Worm (Caenorhabditis elegans) whole organism, L3 larva: Measurements from ENCODE around the gene C06C6.9.

Experiments
- R02D3.7 ChIP-seq: fragments of 150-350 bp; optimal IDR thresholded peaks from 2 replicates; lab custom pipeline; 2014; ENCODE audit warnings: missing biosample characterization, missing genetic modification characterization
- aly-2 ChIP-seq: fragments of 150-350 bp; optimal IDR thresholded peaks from 2 replicates; lab custom pipeline; 2014; ENCODE audit warnings: missing biosample characterization, missing genetic modification characterization
- ama-1 ChIP-seq: fragments of 150-350 bp; optimal IDR thresholded peaks from 2 replicates; lab custom pipeline; 2018
- ceh-16 ChIP-seq: sonication (generic microtip); optimal IDR thresholded peaks from 2 replicates; lab custom pipeline; 2017; ENCODE audit warnings: missing biosample characterization, missing genetic modification characterization
- ceh-28 ChIP-seq: fragments of 150-350 bp; optimal IDR thresholded peaks from 2 replicates; lab custom pipeline; 2014; ENCODE audit warnings: missing biosample characterization, missing genetic modification reagents, missing genetic modification characterization
- ceh-82 ChIP-seq: fragments of 150-350 bp; optimal IDR thresholded peaks from 2 replicates; lab custom pipeline; 2014; ENCODE audit warnings: missing biosample characterization, missing genetic modification characterization
- ceh-9 ChIP-seq: sonication (generic microtip); optimal IDR thresholded peaks from 2 replicates; lab custom pipeline; 2018; ENCODE audit warnings: missing biosample characterization, missing genetic modification characterization
- egl-27 ChIP-seq: sonication (generic microtip); optimal IDR thresholded peaks from 4 replicates; lab custom pipeline; 2017; ENCODE audit warnings: missing biosample characterization, missing genetic modification reagents, missing genetic modification characterization
- egl-5 ChIP-seq: fragments of 150-350 bp; optimal IDR thresholded peaks from 2 replicates; lab custom pipeline; 2017; ENCODE audit warnings: missing biosample characterization, missing genetic modification reagents, missing genetic modification characterization, inconsistent platforms
- elt-2 ChIP-seq: sonication (generic microtip); optimal IDR thresholded peaks from 2 replicates; lab custom pipeline; 2016; ENCODE audit warnings: missing genetic modification reagents, mild to moderate bottlenecking, missing genetic modification characterization, missing compliant biosample characterization
- eor-1 ChIP-seq, 2 experiments: fragments of 150-350 bp; optimal IDR thresholded peaks; 2 replicates each; lab custom pipeline; 2014 to 2018; ENCODE audit warnings: missing biosample characterization in 2 of 2, missing genetic modification characterization in 2 of 2
- fkh-10 ChIP-seq: sonication (generic microtip); optimal IDR thresholded peaks from 2 replicates; lab custom pipeline; 2017; ENCODE audit warnings: missing biosample characterization, missing genetic modification reagents, missing genetic modification characterization
- fos-1 ChIP-seq: fragments of 150-350 bp; optimal IDR thresholded peaks from 2 replicates; lab custom pipeline; 2014; ENCODE audit warnings: missing biosample characterization, missing genetic modification characterization
- hmg-11 ChIP-seq: sonication (generic microtip); optimal IDR thresholded peaks from 2 replicates; lab custom pipeline; 2016; ENCODE audit warnings: missing genetic modification characterization, missing compliant biosample characterization
- lin-15B ChIP-seq: fragments of 150-350 bp; optimal IDR thresholded peaks from 2 replicates; lab custom pipeline; 2014; ENCODE audit warnings: missing biosample characterization, missing genetic modification characterization
- lin-39 ChIP-seq: fragments of 150-350 bp; optimal IDR thresholded peaks from 2 replicates; lab custom pipeline; 2018; ENCODE audit warnings: missing biosample characterization, missing genetic modification reagents, missing genetic modification characterization
- lsy-12 ChIP-seq: sonication (generic microtip); optimal IDR thresholded peaks from 2 replicates; lab custom pipeline; 2016; ENCODE audit warnings: mild to moderate bottlenecking, missing genetic modification characterization, missing compliant biosample characterization
- mdl-1 ChIP-seq: fragments of 150-350 bp; optimal IDR thresholded peaks from 2 replicates; lab custom pipeline; 2014; ENCODE audit warnings: missing biosample characterization, missing genetic modification characterization
- mml-1 ChIP-seq: fragments of 150-350 bp; sonication (generic microtip); optimal IDR thresholded peaks from 3 replicates; lab custom pipeline; 2014; ENCODE audit warnings: missing biosample characterization, missing genetic modification characterization
- nhr-12 ChIP-seq: fragments of 150-350 bp; optimal IDR thresholded peaks from 2 replicates; lab custom pipeline; 2014; ENCODE audit warnings: missing biosample characterization, missing genetic modification characterization
- nhr-23 ChIP-seq: fragments of 150-350 bp; optimal IDR thresholded peaks from 2 replicates; lab custom pipeline; 2014; ENCODE audit warnings: missing biosample characterization, missing genetic modification reagents, missing genetic modification characterization
- nhr-237 ChIP-seq: fragments of 150-350 bp; optimal IDR thresholded peaks from 2 replicates; lab custom pipeline; 2014; ENCODE audit warnings: missing biosample characterization, missing genetic modification characterization
- nhr-25 ChIP-seq: sonication (generic microtip); optimal IDR thresholded peaks from 2 replicates; lab custom pipeline; 2017; ENCODE audit warnings: missing biosample characterization, missing genetic modification characterization
- nhr-28 ChIP-seq: fragments of 150-350 bp; optimal IDR thresholded peaks from 2 replicates; lab custom pipeline; 2014; ENCODE audit warnings: missing biosample characterization, missing genetic modification characterization
- nhr-43 ChIP-seq: sonication (generic microtip); optimal IDR thresholded peaks from 2 replicates; lab custom pipeline; 2016; ENCODE audit warnings: mild to moderate bottlenecking, missing genetic modification characterization, missing compliant biosample characterization; ENCODE audit not compliant: poor library complexity, severe bottlenecking
- nhr-67 ChIP-seq: fragments of 150-350 bp; optimal IDR thresholded peaks from 2 replicates; lab custom pipeline; 2014; ENCODE audit warnings: missing biosample characterization, missing genetic modification characterization
- nhr-76 ChIP-seq: fragments of 150-350 bp; sonication (generic microtip); optimal IDR thresholded peaks from 5 replicates; lab custom pipeline; 2014; ENCODE audit warnings: missing biosample characterization, missing genetic modification characterization
- nhr-77 ChIP-seq: fragments of 150-350 bp; optimal IDR thresholded peaks from 2 replicates; lab custom pipeline; 2014; ENCODE audit warnings: missing biosample characterization, missing genetic modification characterization
- pha-4 ChIP-seq: fragments of 150-350 bp; optimal IDR thresholded peaks from 2 replicates; lab custom pipeline; 2014; ENCODE audit warnings: missing biosample characterization, missing genetic modification reagents, missing genetic modification characterization
- pqm-1 ChIP-seq: fragments of 150-350 bp; optimal IDR thresholded peaks from 2 replicates; lab custom pipeline; 2017; ENCODE audit warnings: missing biosample characterization, missing genetic modification characterization, inconsistent platforms
- sea-2 ChIP-seq: fragments of 150-350 bp; sonication (generic microtip); optimal IDR thresholded peaks from 4 replicates; lab custom pipeline; 2014; ENCODE audit warnings: missing biosample characterization, missing genetic modification reagents, missing genetic modification characterization
- skn-1 ChIP-seq: fragments of 150-350 bp; optimal IDR thresholded peaks from 2 replicates; lab custom pipeline; 2014; ENCODE audit warnings: missing biosample characterization, missing genetic modification characterization
- unc-39 ChIP-seq: sonication (generic microtip); optimal IDR thresholded peaks from 4 replicates; lab custom pipeline; 2017; ENCODE audit warnings: missing biosample characterization, missing genetic modification characterization
- unc-62 ChIP-seq: fragments of 150-350 bp; sonication (generic microtip); optimal IDR thresholded peaks from 4 replicates; lab custom pipeline; 2014; ENCODE audit warnings: missing biosample characterization, missing genetic modification reagents, missing genetic modification characterization
- ztf-11 ChIP-seq: fragments of 150-350 bp; optimal IDR thresholded peaks from 2 replicates; lab custom pipeline; 2014; ENCODE audit warnings: missing biosample characterization, missing genetic modification characterization
- ztf-4 ChIP-seq: fragments of 150-350 bp; optimal IDR thresholded peaks from 2 replicates; lab custom pipeline; 2014; ENCODE audit warnings: missing biosample characterization, missing genetic modification characterization

Gene C06C6.9

ce11 chrV:16024917-16025316 lies 28.4 kb upstream of the C06C6.9 start:
- TF ChIP-seq unc-62 (GFP tag; lab: Kevin White, UChicago) (no peak), pha-4 (tag; lab: Kevin White, UChicago) (no peak), fos-1 (tag; lab: Kevin White, UChicago) (no peak), mdl-1 (tag; lab: Kevin White, UChicago) (no peak), nhr-77 (tag; lab: Kevin White, UChicago) (no peak), lin-39 (tag; lab: Kevin White, UChicago) (no peak), nhr-28 (tag; lab: Kevin White, UChicago) (no peak), nhr-237 (tag; lab: Kevin White, UChicago) (no peak), ceh-28 (tag; lab: Kevin White, UChicago) (no peak)

ce11 chrV:16024300-16024699 lies 27.7 kb upstream of the C06C6.9 start, which contains the start of gene T10C6.6:
Gene T10C6.6 (plus strand): TSS chrV:16024326.
- TF ChIP-seq ceh-16 (tag; lab: Kevin White, UChicago), result no peak
- TF ChIP-seq unc-39 (tag; lab: Kevin White, UChicago), result no peak
- TF ChIP-seq eor-1 (tag; optimal IDR thresholded peaks at IDR 0.05; lab: Kevin White, UChicago), result no peak
- TF ChIP-seq hmg-11 (tag; lab: Kevin White, UChicago), result no peak
- no peak for TF ChIP-seq ceh-28 (tag; lab: Kevin White, UChicago)
- no peak for TF ChIP-seq lsy-12 (tag; lab: Kevin White, UChicago)
- no peak for TF ChIP-seq mml-1 (tag; lab: Kevin White, UChicago)
- TF ChIP-seq ama-1, result no peak
- no peak for TF ChIP-seq nhr-43 (tag; lab: Kevin White, UChicago)
- no peak for TF ChIP-seq nhr-28 (tag; lab: Kevin White, UChicago)
- no peak for TF ChIP-seq nhr-25 (tag; lab: Kevin White, UChicago)
- no peak for TF ChIP-seq lin-39 (tag; lab: Kevin White, UChicago)
- TF ChIP-seq fkh-10 (GFP tag; lab: Kevin White, UChicago), result no peak
- TF ChIP-seq ceh-9 (tag; lab: Kevin White, UChicago), result no peak

- TF ChIP-seq nhr-12 (tag; lab: Kevin White, UChicago) (no peak), ceh-16 (tag; lab: Kevin White, UChicago) (no peak), hmg-11 (tag; lab: Kevin White, UChicago) (no peak), nhr-43 (tag; lab: Kevin White, UChicago) (no peak), ceh-9 (tag; lab: Kevin White, UChicago) (no peak), unc-39 (tag; lab: Kevin White, UChicago) (no peak)
These were observed 27.0 kb upstream of the C06C6.9 start for ce11 chrV:16023559-16023958.

ce11 chrV:16023051-16023450 lies 26.5 kb upstream of the C06C6.9 start, which contains the start of gene cwc-15:
Gene cwc-15 (plus strand): TSS chrV:16023351.
- TF ChIP-seq aly-2 (no peak), eor-1 (tag; optimal IDR thresholded peaks at IDR 0.05; lab: Kevin White, UChicago) (no peak), egl-27 (no peak), ceh-82 (tag; lab: Kevin White, UChicago) (no peak), R02D3.7 (tag; lab: Kevin White, UChicago) (no peak), lsy-12 (tag; lab: Kevin White, UChicago) (no peak), lin-15B (tag; lab: Kevin White, UChicago) (no peak), pqm-1 (no peak), ceh-28 (tag; lab: Kevin White, UChicago) (no peak), nhr-67 (tag; lab: Kevin White, UChicago) (no peak), nhr-77 (tag; lab: Kevin White, UChicago) (no peak)

ce11 chrV:16022600-16022999 lies 26.0 kb upstream of the C06C6.9 start:
- TF ChIP-seq ztf-4 (tag; lab: Kevin White, UChicago) (no peak), nhr-76 (tag; lab: Kevin White, UChicago) (no peak), ceh-28 (tag; lab: Kevin White, UChicago) (no peak), unc-39 (tag; lab: Kevin White, UChicago) (no peak), nhr-237 (tag; lab: Kevin White, UChicago) (no peak), nhr-77 (tag; lab: Kevin White, UChicago) (no peak), egl-5 (tag; lab: Kevin White, UChicago) (no peak), egl-27 (no peak), mml-1 (tag; lab: Kevin White, UChicago) (no peak), lin-39 (tag; lab: Kevin White, UChicago) (peak; percentile 0), R02D3.7 (tag; lab: Kevin White, UChicago) (no peak), skn-1 (tag; lab: Kevin White, UChicago) (no peak), ztf-11 (tag; lab: Kevin White, UChicago) (no peak), elt-2 (tag; lab: Kevin White, UChicago) (no peak), lin-15B (tag; lab: Kevin White, UChicago) (no peak), ama-1 (no peak), nhr-43 (tag; lab: Kevin White, UChicago) (peak; percentile 57), sea-2 (no peak), nhr-23 (tag; lab: Kevin White, UChicago) (peak; percentile 6), ceh-16 (tag; lab: Kevin White, UChicago) (no peak), eor-1 (tag; optimal IDR thresholded peaks at IDR 0.05; lab: Kevin White, UChicago) (no peak), nhr-28 (tag; lab: Kevin White, UChicago) (no peak)
